Worm (Caenorhabditis elegans) whole organism, mixed stage, embryonic: Measurements from ENCODE around the gene idpb-5.

Experiments used
- M03D4.4 ChIP-seq: sonication (generic microtip); optimal IDR thresholded peaks from 2 replicates; lab custom pipeline; 2017; ENCODE audit warnings: mild to moderate bottlenecking, missing genetic modification characterization, missing compliant biosample characterization
- bed-3 ChIP-seq: fragments of 200-800 bp; sonication (Bioruptor generic); optimal IDR thresholded peaks from 3 replicates; lab custom pipeline; 2018; ENCODE audit warnings: mild to moderate bottlenecking, missing genetic modification characterization, moderate library complexity, missing compliant biosample characterization
- blmp-1 ChIP-seq: fragments of 150-350 bp; optimal IDR thresholded peaks from 2 replicates; lab custom pipeline; 2014; ENCODE audit warnings: missing biosample characterization, missing genetic modification characterization
- ceh-39 ChIP-seq: fragments of 150-350 bp; optimal IDR thresholded peaks from 2 replicates; lab custom pipeline; 2014; ENCODE audit warnings: missing biosample characterization, missing genetic modification characterization
- ceh-43 ChIP-seq: fragments of 200-800 bp; sonication (Bioruptor generic); optimal IDR thresholded peaks from 2 replicates; lab custom pipeline; 2018; ENCODE audit warnings: mild to moderate bottlenecking, missing genetic modification characterization, moderate library complexity, missing compliant biosample characterization
- ceh-83 ChIP-seq: fragments of 200-800 bp; sonication (Bioruptor generic); optimal IDR thresholded peaks from 2 replicates; lab custom pipeline; 2018; ENCODE audit warnings: mild to moderate bottlenecking, missing genetic modification characterization, missing compliant biosample characterization
- ces-1 ChIP-seq: fragments of 150-350 bp; optimal IDR thresholded peaks from 2 replicates; lab custom pipeline; 2014; ENCODE audit warnings: missing biosample characterization, missing genetic modification reagents, missing genetic modification characterization
- cnd-1 ChIP-seq: fragments of 200-800 bp; sonication (Bioruptor generic); optimal IDR thresholded peaks from 2 replicates; lab custom pipeline; 2018; ENCODE audit warnings: mild to moderate bottlenecking, missing genetic modification characterization, missing compliant biosample characterization
- drap-1 ChIP-seq: fragments of 200-800 bp; sonication (Bioruptor generic); optimal IDR thresholded peaks from 3 replicates; lab custom pipeline; 2018; ENCODE audit warnings: mild to moderate bottlenecking, missing genetic modification characterization, missing compliant biosample characterization
- elt-1 ChIP-seq: sonication (generic microtip); optimal IDR thresholded peaks from 2 replicates; lab custom pipeline; 2017; ENCODE audit warnings: missing genetic modification characterization, mild to moderate bottlenecking, missing compliant biosample characterization, antibody characterized with exemption, moderate library complexity, borderline replicate concordance; ENCODE audit not compliant: insufficient read depth
- elt-3 ChIP-seq: fragments of 150-350 bp; optimal IDR thresholded peaks from 2 replicates; lab custom pipeline; 2014; ENCODE audit warnings: missing biosample characterization, missing genetic modification characterization
- flh-1 ChIP-seq: fragments of 200-800 bp; sonication (Bioruptor generic); optimal IDR thresholded peaks from 2 replicates; lab custom pipeline; 2018; ENCODE audit warnings: mild to moderate bottlenecking, missing genetic modification characterization, moderate library complexity, missing compliant biosample characterization
- ham-2 ChIP-seq: fragments of 200-800 bp; sonication (Bioruptor generic); optimal IDR thresholded peaks from 2 replicates; lab custom pipeline; 2018; ENCODE audit warnings: mild to moderate bottlenecking, missing genetic modification characterization, missing compliant biosample characterization
- hlh-1 ChIP-seq: fragments of 150-350 bp; optimal IDR thresholded peaks from 2 replicates; lab custom pipeline; 2014; ENCODE audit warnings: missing biosample characterization, missing genetic modification reagents, missing genetic modification characterization
- lin-13 ChIP-seq: fragments of 150-350 bp; optimal IDR thresholded peaks from 2 replicates; lab custom pipeline; 2014; ENCODE audit warnings: missing biosample characterization, missing genetic modification characterization
- lin-32 ChIP-seq: fragments of 200-800 bp; sonication (Bioruptor generic); optimal IDR thresholded peaks from 2 replicates; lab custom pipeline; 2018; ENCODE audit warnings: mild to moderate bottlenecking, missing genetic modification characterization, missing compliant biosample characterization
- mab-5 ChIP-seq: fragments of 150-350 bp; optimal IDR thresholded peaks from 2 replicates; lab custom pipeline; 2014; ENCODE audit warnings: missing biosample characterization, missing genetic modification characterization
- mls-2 ChIP-seq: sonication (generic microtip); optimal IDR thresholded peaks from 2 replicates; lab custom pipeline; 2016; ENCODE audit warnings: mild to moderate bottlenecking, missing genetic modification characterization, moderate library complexity, missing compliant biosample characterization
- nhr-12 ChIP-seq: fragments of 150-350 bp; optimal IDR thresholded peaks from 2 replicates; lab custom pipeline; 2014; ENCODE audit warnings: missing biosample characterization, missing genetic modification characterization
- nhr-2 ChIP-seq: fragments of 150-350 bp; optimal IDR thresholded peaks from 2 replicates; lab custom pipeline; 2014; ENCODE audit warnings: missing biosample characterization, missing genetic modification characterization
- nhr-237 ChIP-seq: fragments of 150-350 bp; optimal IDR thresholded peaks from 2 replicates; lab custom pipeline; 2014; ENCODE audit warnings: missing biosample characterization, missing genetic modification characterization
- nhr-28 ChIP-seq: fragments of 150-350 bp; optimal IDR thresholded peaks from 2 replicates; lab custom pipeline; 2014; ENCODE audit warnings: missing biosample characterization, missing genetic modification characterization
- pha-4 ChIP-seq: fragments of 150-350 bp; optimal IDR thresholded peaks from 2 replicates; lab custom pipeline; 2018; ENCODE audit warnings: missing biosample characterization, missing genetic modification reagents, missing genetic modification characterization
- sem-2 ChIP-seq: fragments of 200-800 bp; sonication (Bioruptor generic); optimal IDR thresholded peaks from 2 replicates; lab custom pipeline; 2018; ENCODE audit warnings: mild to moderate bottlenecking, missing genetic modification characterization, missing compliant biosample characterization
- sptf-1 ChIP-seq: sonication (generic microtip); optimal IDR thresholded peaks from 2 replicates; lab custom pipeline; 2017; ENCODE audit warnings: mild to moderate bottlenecking, missing genetic modification characterization, moderate library complexity, missing compliant biosample characterization
- unc-120 ChIP-seq: sonication (generic microtip); optimal IDR thresholded peaks from 2 replicates; lab custom pipeline; 2017; ENCODE audit warnings: missing genetic modification characterization, missing compliant biosample characterization; ENCODE audit not compliant: poor library complexity, severe bottlenecking
- unc-62 ChIP-seq: fragments of 150-350 bp; optimal IDR thresholded peaks from 2 replicates; lab custom pipeline; 2014; ENCODE audit warnings: missing biosample characterization, missing genetic modification reagents, missing genetic modification characterization
- ztf-11 ChIP-seq: fragments of 150-350 bp; optimal IDR thresholded peaks from 2 replicates; lab custom pipeline; 2014; ENCODE audit warnings: missing biosample characterization, missing genetic modification characterization

Gene idpb-5

DNA sequence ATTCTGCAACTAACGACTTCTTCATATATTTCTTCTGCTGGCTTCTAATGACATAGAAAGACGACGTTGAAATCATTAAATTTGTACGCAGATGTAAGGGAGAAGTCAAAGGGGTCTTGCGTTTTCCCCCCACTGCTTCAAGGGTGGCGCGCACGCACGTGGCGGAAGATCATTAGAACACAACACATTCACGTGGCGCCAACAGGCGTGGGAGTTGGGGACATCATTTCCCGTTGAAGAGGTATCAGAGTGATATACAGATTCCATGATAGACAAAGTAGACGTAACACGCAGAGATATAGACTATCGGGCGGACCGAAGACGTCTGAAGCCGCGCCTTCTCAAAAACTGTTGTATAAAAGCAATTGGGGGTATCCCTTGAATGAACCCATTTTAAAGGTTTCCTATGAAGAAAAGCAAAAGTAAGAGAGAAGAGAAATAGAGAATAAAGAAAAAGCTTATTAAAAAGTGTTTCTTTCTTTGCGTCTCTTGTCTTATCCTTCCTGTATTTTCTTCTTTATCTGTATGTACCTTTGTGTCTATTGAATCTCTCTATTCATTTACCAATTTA, 40.0 kb upstream of the idpb-5 start:
- TF ChIP-seq elt-3 (tag; lab: Kevin White, UChicago) = peak; percentile 37
- no peak for TF ChIP-seq lin-32
- TF ChIP-seq ceh-39 (tag; lab: Kevin White, UChicago) = no peak
- TF ChIP-seq ces-1 (GFP tag; lab: Kevin White, UChicago) = no peak
- no peak for TF ChIP-seq elt-1 (tag; lab: Kevin White, UChicago)
- TF ChIP-seq mab-5 (tag; lab: Kevin White, UChicago) = no peak
- no peak for TF ChIP-seq drap-1
- TF ChIP-seq mls-2 = no peak
- TF ChIP-seq unc-120 (tag; lab: Kevin White, UChicago) = no peak
- TF ChIP-seq unc-62 (GFP tag; lab: Kevin White, UChicago) = no peak
- peak; percentile 38 for TF ChIP-seq nhr-237
- no peak for TF ChIP-seq sptf-1
- TF ChIP-seq, all 35 proteins: peak for 2

DNA sequence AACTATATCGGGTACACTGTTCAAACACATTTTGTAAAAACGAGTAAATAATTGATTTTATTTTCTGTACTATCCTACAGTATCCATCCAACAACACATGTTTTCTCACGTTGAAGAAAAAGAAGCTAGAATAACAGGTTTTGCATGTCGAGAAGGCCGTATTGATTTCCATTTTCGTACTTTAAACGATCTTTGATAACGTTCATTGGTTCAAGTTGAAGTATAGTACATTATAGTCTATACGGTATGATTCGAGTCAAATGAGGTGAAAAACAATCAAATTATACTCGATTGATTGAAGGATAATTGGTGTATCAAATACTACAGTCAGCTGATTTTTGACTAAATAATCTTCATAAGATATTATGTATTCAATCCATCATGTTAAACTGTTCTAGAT, 38.8 kb upstream of the idpb-5 start:
- TF ChIP-seq pha-4 (tag; lab: Kevin White, UChicago) (no peak), elt-3 (tag; lab: Kevin White, UChicago) (no peak), lin-13 (tag; lab: Kevin White, UChicago) (no peak), cnd-1 (tag; lab: Kevin White, UChicago) (no peak), hlh-1 (tag; lab: Kevin White, UChicago) (no peak), nhr-12 (no peak), drap-1 (no peak), mls-2 (no peak), nhr-28 (tag; lab: Kevin White, UChicago) (no peak), lin-32 (no peak), ces-1 (GFP tag; lab: Kevin White, UChicago) (no peak), ztf-11 (no peak), unc-62 (GFP tag; lab: Kevin White, UChicago) (no peak), blmp-1 (tag; lab: Kevin White, UChicago) (no peak), nhr-2 (tag; lab: Kevin White, UChicago) (no peak), sem-2 (GFP tag; lab: Kevin White, UChicago) (no peak), ceh-83 (GFP tag; lab: Kevin White, UChicago) (no peak)

DNA sequence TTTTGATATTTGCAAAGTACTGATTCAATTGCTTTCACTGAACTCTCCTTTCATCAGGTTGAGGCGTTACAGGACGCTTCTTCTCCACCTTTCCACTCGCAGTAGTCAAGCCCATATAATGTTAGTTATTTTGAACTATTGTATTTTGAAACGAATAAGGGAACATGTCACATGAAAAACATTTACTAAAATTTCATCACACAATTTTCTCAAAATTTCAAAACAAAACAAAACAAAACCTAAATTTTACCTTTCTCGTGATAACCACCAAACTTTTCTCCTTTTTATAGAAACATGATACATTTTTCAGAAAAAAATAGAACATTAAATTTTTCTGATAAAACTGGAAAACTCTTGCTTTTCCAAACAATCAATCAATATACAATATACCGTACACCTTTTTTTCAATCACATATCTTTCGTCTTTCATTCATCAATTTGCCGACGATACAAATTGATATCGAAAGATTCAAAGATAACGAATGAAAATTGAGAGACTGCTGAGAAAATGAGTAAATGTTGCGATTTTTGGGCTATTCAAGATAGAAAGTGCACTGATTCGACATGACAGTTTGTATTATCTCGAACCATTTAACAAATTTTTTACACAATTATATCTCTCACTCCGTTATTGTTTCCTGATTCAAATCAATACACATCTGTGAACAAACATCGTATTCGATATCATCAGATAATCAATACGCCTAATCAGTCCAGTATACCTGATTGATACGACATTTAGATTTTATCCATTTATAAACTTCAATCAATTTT, 38.1 kb upstream of the idpb-5 start:
- TF ChIP-seq elt-1 (tag; lab: Kevin White, UChicago) (peak; percentile 64), nhr-12 (no peak)

DNA sequence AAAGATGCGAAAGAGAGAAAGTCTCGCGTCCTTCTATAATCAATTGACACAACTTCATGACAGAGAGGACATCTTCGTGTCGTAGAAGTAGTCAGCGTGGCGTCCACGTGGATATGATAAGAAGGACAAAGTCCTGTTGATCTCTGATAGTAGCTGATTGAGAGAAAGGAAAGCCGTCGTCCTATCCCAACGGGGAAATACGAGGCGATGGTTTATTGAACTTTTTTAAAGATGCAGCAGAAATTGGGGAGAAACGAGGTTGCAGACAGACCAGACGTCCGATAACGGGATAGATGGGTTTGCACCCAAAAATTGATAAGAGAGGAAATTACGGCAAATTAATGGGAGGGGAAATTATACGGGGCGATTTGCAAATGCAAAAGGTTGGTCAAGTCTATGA, 36.8 kb upstream of the idpb-5 start:
- TF ChIP-seq ham-2 (GFP tag; lab: Kevin White, UChicago) (peak; percentile 19), blmp-1 (tag; lab: Kevin White, UChicago) (peak; percentile 33), elt-3 (tag; lab: Kevin White, UChicago) (peak; percentile 66), nhr-12 (no peak)

DNA sequence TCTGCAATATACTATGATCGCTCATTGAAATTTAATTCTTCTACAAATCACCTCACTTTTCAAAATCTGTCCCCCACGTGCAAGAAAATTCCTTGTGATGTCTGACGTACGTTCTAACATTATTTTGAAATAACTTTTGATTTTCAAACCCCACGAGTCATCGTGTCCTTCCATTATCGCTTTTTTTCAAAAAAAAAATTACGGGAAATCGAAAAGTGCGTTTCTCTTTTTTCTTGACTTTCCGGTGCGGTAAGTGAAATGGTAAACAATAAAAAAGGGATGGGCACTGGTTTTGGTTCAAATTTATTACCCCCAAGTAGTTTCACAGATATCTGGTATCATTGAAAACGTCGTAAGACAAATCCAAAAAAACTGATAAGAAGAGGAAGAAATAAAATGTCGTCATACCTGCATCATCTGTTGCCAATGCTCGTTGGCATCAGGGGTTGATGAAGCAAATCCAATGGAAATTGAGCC, 35.8 kb upstream of the idpb-5 start:
- TF ChIP-seq nhr-12 (no peak), elt-1 (tag; lab: Kevin White, UChicago) (no peak), M03D4.4 (no peak), bed-3 (no peak)

DNA sequence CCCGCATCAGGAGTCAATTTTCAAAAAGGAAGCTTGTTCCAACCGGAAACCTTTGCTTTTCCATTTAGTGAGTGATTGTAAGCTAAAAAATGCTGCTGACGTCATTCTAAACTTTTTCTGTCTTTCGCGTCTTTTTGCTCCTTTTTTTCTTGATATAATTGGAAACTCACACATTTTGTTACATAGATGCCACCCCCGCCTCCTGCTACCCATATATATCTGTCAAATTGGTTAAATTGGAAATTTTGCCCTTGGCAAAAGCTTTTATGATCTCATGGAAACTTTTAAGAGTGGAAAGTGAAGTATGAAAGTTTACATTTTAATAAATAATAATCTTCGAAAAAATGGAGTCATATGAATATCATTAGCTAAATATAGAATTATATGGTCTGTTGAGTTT, 29.4 kb upstream of the idpb-5 start:
- TF ChIP-seq ces-1 (GFP tag; lab: Kevin White, UChicago) = no peak
- TF ChIP-seq flh-1 (GFP tag; lab: Kevin White, UChicago) = no peak
- no peak for TF ChIP-seq ham-2 (GFP tag; lab: Kevin White, UChicago)
- TF ChIP-seq ceh-43 = no peak
